Fruit fly (Drosophila melanogaster) whole organism, embryonic: ENCODE data around the gene Cpr67Fa2.

ENCODE experiments used
- Aef1 ChIP-seq: fragments of 200-800 bp; sonication (Bioruptor generic); IDR thresholded peaks from 3 replicates; pipeline ENCODE4 v1.3.6; 2022; ENCODE audit warnings: missing biosample characterization, missing genetic modification characterization
- CG10267 ChIP-seq: fragments of 200-800 bp; sonication (Bioruptor generic); optimal IDR thresholded peaks from 2 replicates; lab custom pipeline; 2018; ENCODE audit warnings: missing biosample characterization, mild to moderate bottlenecking, missing genetic modification characterization, moderate library complexity
- CG10321 ChIP-seq: fragments of 200-800 bp; sonication (Bioruptor generic); IDR thresholded peaks from 2 replicates; pipeline ENCODE4 v1.3.6; 2022; ENCODE audit warnings: missing biosample characterization, missing genetic modification characterization
- CG10959 ChIP-seq: fragments of 200-800 bp; sonication (Bioruptor generic); IDR thresholded peaks from 2 replicates; pipeline ENCODE4 v1.3.6; 2022; ENCODE audit warnings: missing biosample characterization, missing genetic modification characterization
- CG11247 ChIP-seq: fragments of 200-800 bp; sonication (Bioruptor generic); IDR thresholded peaks from 2 replicates; pipeline ENCODE4 v1.3.6; 2022; ENCODE audit warnings: missing biosample characterization, missing genetic modification characterization
- CG11398 ChIP-seq: fragments of 200-800 bp; sonication (Bioruptor generic); optimal IDR thresholded peaks from 2 replicates; lab custom pipeline; 2016; ENCODE audit warnings: missing biosample characterization, missing genetic modification characterization
- CG11695 ChIP-seq: fragments of 200-800 bp; sonication (Bioruptor generic); IDR thresholded peaks from 3 replicates; pipeline ENCODE4 v1.3.6; 2022; ENCODE audit warnings: missing biosample characterization, missing genetic modification characterization
- CG15514 ChIP-seq: fragments of 200-800 bp; sonication (Bioruptor generic); optimal IDR thresholded peaks from 3 replicates; lab custom pipeline; 2017; ENCODE audit warnings: missing biosample characterization, missing genetic modification characterization, mild to moderate bottlenecking, moderate library complexity, missing genetic modification reagents
- CG18599 ChIP-seq: fragments of 200-800 bp; sonication (Bioruptor generic); optimal IDR thresholded peaks from 3 replicates; lab custom pipeline; 2017; ENCODE audit warnings: missing biosample characterization, missing genetic modification characterization, mild to moderate bottlenecking, moderate library complexity, missing genetic modification reagents
- CG3726 ChIP-seq: fragments of 200-800 bp; sonication (Bioruptor generic); IDR thresholded peaks from 3 replicates; pipeline ENCODE4, ENCODE4 v1.3.6; 2022; ENCODE audit warnings: missing biosample characterization, missing genetic modification characterization
- CG43689 ChIP-seq: fragments of 200-800 bp; sonication (Bioruptor generic); IDR thresholded peaks from 2 replicates; pipeline ENCODE4 v1.3.6; 2022; ENCODE audit warnings: missing biosample characterization, missing genetic modification characterization
- CG7271 ChIP-seq: fragments of 200-800 bp; sonication (Bioruptor generic); optimal IDR thresholded peaks from 2 replicates; lab custom pipeline; 2018; ENCODE audit warnings: missing biosample characterization, mild to moderate bottlenecking, missing genetic modification characterization, moderate library complexity
- CG7372 ChIP-seq: fragments of 200-800 bp; sonication (Bioruptor generic); IDR thresholded peaks from 2 replicates; pipeline ENCODE4 v1.3.6; 2022; ENCODE audit warnings: missing biosample characterization, missing genetic modification characterization
- CG8478 ChIP-seq: fragments of >200 bp; optimal IDR thresholded peaks from 2 replicates; lab custom pipeline; 2018
- CG9876 ChIP-seq: fragments of 200-800 bp; sonication (Bioruptor generic); optimal IDR thresholded peaks from 2 replicates; lab custom pipeline; 2016; ENCODE audit warnings: missing biosample characterization, missing genetic modification characterization
- CrebB ChIP-seq: fragments of 200-800 bp; sonication (Bioruptor generic); optimal IDR thresholded peaks from 3 replicates; lab custom pipeline; 2018; ENCODE audit warnings: missing biosample characterization, mild to moderate bottlenecking, missing genetic modification characterization
- Doc3 ChIP-seq: fragments of 200-800 bp; sonication (Bioruptor generic); IDR thresholded peaks from 3 replicates; pipeline ENCODE4 v1.3.6; 2022; ENCODE audit warnings: missing biosample characterization, missing genetic modification characterization; ENCODE audit not compliant: partially characterized antibody
- HLH3B ChIP-seq: fragments of 200-800 bp; sonication (Bioruptor generic); IDR thresholded peaks from 2 replicates; pipeline ENCODE4 v1.3.6; 2022; ENCODE audit warnings: missing biosample characterization, missing genetic modification characterization
- Hr78 ChIP-seq, 2 experiments: fragments of 200-800 bp in 1 of 2; fragments of >200 bp in 1 of 2; sonication (Bioruptor generic) in 1 of 2; optimal IDR thresholded peaks; 2 replicates each; lab custom pipeline; 2017 to 2019; ENCODE audit warnings: missing biosample characterization in 2 of 2, missing genetic modification characterization in 2 of 2, mild to moderate bottlenecking in 1 of 2, moderate library complexity in 1 of 2
- Myb ChIP-seq: fragments of 200-800 bp; sonication (Bioruptor generic); optimal IDR thresholded peaks from 2 replicates; lab custom pipeline; 2016; ENCODE audit warnings: missing biosample characterization, missing genetic modification characterization
- NC2β ChIP-seq: fragments of 200-800 bp; sonication (Bioruptor generic); optimal IDR thresholded peaks from 2 replicates; lab custom pipeline; 2016; ENCODE audit warnings: missing biosample characterization, missing genetic modification characterization
- NK7.1 ChIP-seq: fragments of 200-800 bp; sonication (Bioruptor generic); optimal IDR thresholded peaks from 3 replicates; lab custom pipeline; 2016; ENCODE audit warnings: missing biosample characterization, missing genetic modification characterization
- Oaz ChIP-seq: fragments of 200-800 bp; sonication (Bioruptor generic); IDR thresholded peaks from 2 replicates; pipeline ENCODE4 v1.3.6; 2022; ENCODE audit warnings: missing biosample characterization, missing genetic modification characterization
- Sry-δ ChIP-seq: fragments of 200-800 bp; sonication (Bioruptor generic); optimal IDR thresholded peaks from 2 replicates; lab custom pipeline; 2016; ENCODE audit warnings: missing biosample characterization, missing genetic modification characterization
- TFAM ChIP-seq: fragments of 200-800 bp; sonication (Bioruptor generic); optimal IDR thresholded peaks from 2 replicates; lab custom pipeline; 2017; ENCODE audit warnings: missing biosample characterization, missing genetic modification characterization, inconsistent platforms
- Xbp1 ChIP-seq: fragments of 200-800 bp; sonication (Bioruptor generic); optimal IDR thresholded peaks from 3 replicates; lab custom pipeline; 2016; ENCODE audit warnings: missing biosample characterization, mild to moderate bottlenecking, missing genetic modification characterization
- ato ChIP-seq: fragments of 200-800 bp; sonication (Bioruptor generic); IDR thresholded peaks from 2 replicates; pipeline ENCODE4 v1.3.6; 2022; ENCODE audit warnings: missing biosample characterization, missing genetic modification characterization; ENCODE audit not compliant: partially characterized antibody
- bowl ChIP-seq: fragments of 200-800 bp; sonication (Bioruptor generic); IDR thresholded peaks from 2 replicates; pipeline ENCODE4 v1.3.6; 2022; ENCODE audit warnings: missing biosample characterization, missing genetic modification characterization
- caup ChIP-seq: fragments of 200-800 bp; sonication (Bioruptor generic); optimal IDR thresholded peaks from 3 replicates; lab custom pipeline; 2017; ENCODE audit warnings: missing biosample characterization, mild to moderate bottlenecking, missing genetic modification characterization, moderate library complexity; ENCODE audit not compliant: severe bottlenecking
- chm ChIP-seq: fragments of 200-800 bp; sonication (Bioruptor generic); IDR thresholded peaks from 2 replicates; pipeline ENCODE4 v1.3.6; 2022; ENCODE audit warnings: missing biosample characterization, missing genetic modification characterization
- ci ChIP-seq: fragments of 200-800 bp; sonication (Bioruptor generic); IDR thresholded peaks from 3 replicates; pipeline ENCODE4 v1.3.6; 2022; ENCODE audit warnings: missing biosample characterization, missing genetic modification characterization
- corto ChIP-seq: fragments of 200-800 bp; sonication (Bioruptor generic); optimal IDR thresholded peaks from 2 replicates; lab custom pipeline; 2016; ENCODE audit warnings: missing biosample characterization, mild to moderate bottlenecking, missing genetic modification characterization, moderate library complexity
- dmrt99B ChIP-seq: fragments of 200-800 bp; sonication (Bioruptor generic); optimal IDR thresholded peaks from 2 replicates; lab custom pipeline; 2018; ENCODE audit warnings: missing biosample characterization, mild to moderate bottlenecking, missing genetic modification characterization, moderate library complexity
- en ChIP-seq: fragments of 200-800 bp; sonication (Bioruptor generic); optimal IDR thresholded peaks from 2 replicates; lab custom pipeline; 2016; ENCODE audit warnings: missing biosample characterization, missing genetic modification characterization
- her ChIP-seq: fragments of 200-800 bp; sonication (Bioruptor generic); optimal IDR thresholded peaks from 2 replicates; lab custom pipeline; 2016; ENCODE audit warnings: missing biosample characterization, missing genetic modification characterization
- hkb ChIP-seq, 2 experiments: fragments of 200-800 bp in 1 of 2; fragments of >200 bp in 1 of 2; sonication (Bioruptor generic) in 1 of 2; IDR thresholded peaks in 1 of 2; optimal IDR thresholded peaks in 1 of 2; 2 replicates each; pipeline versions ENCODE4 v1.3.6 to Lab custom; 2017 to 2022; ENCODE audit warnings: missing biosample characterization in 1 of 2, missing genetic modification characterization in 1 of 2
- ind ChIP-seq: fragments of 200-800 bp; sonication (Bioruptor generic); optimal IDR thresholded peaks from 3 replicates; lab custom pipeline; 2016; ENCODE audit warnings: missing biosample characterization, missing genetic modification characterization
- inv ChIP-seq: fragments of 200-800 bp; sonication (Bioruptor generic); IDR thresholded peaks from 2 replicates; pipeline ENCODE4 v1.3.6; 2022; ENCODE audit warnings: missing biosample characterization, missing genetic modification characterization; ENCODE audit not compliant: partially characterized antibody
- kah ChIP-seq: fragments of 200-800 bp; sonication (Bioruptor generic); optimal IDR thresholded peaks from 2 replicates; lab custom pipeline; 2018; ENCODE audit warnings: missing biosample characterization, mild to moderate bottlenecking, missing genetic modification characterization
- ken ChIP-seq: fragments of 200-800 bp; sonication (Bioruptor generic); IDR thresholded peaks from 3 replicates; pipeline ENCODE4 v1.3.6; 2022; ENCODE audit warnings: missing biosample characterization, missing genetic modification characterization
- knrl ChIP-seq: fragments of 200-800 bp; sonication (Bioruptor generic); IDR thresholded peaks from 3 replicates; pipeline ENCODE4 v1.3.6; 2022; ENCODE audit warnings: missing biosample characterization, missing genetic modification characterization; ENCODE audit not compliant: partially characterized antibody
- odd ChIP-seq: fragments of 200-800 bp; sonication (Bioruptor generic); optimal IDR thresholded peaks from 2 replicates; lab custom pipeline; 2017; ENCODE audit warnings: missing biosample characterization, mild to moderate bottlenecking, missing genetic modification characterization
- onecut ChIP-seq: fragments of 200-800 bp; sonication (Bioruptor generic); IDR thresholded peaks from 2 replicates; pipeline ENCODE4 v1.3.6; 2022; ENCODE audit warnings: missing biosample characterization, missing genetic modification characterization
- sens ChIP-seq: fragments of 200-800 bp; sonication (Bioruptor generic); peaks from one replicate; lab custom pipeline; 2016; ENCODE audit warnings: missing biosample characterization, missing genetic modification characterization
- shn ChIP-seq: fragments of 200-800 bp; sonication (Bioruptor generic); optimal IDR thresholded peaks from 3 replicates; lab custom pipeline; 2016; ENCODE audit warnings: missing biosample characterization, missing genetic modification characterization
- so ChIP-seq: fragments of 200-800 bp; sonication (Bioruptor generic); IDR thresholded peaks from 3 replicates; pipeline ENCODE4 v1.3.6; 2022; ENCODE audit warnings: missing biosample characterization, missing genetic modification characterization
- stc ChIP-seq: fragments of 200-800 bp; sonication (Bioruptor generic); IDR thresholded peaks from 2 replicates; pipeline ENCODE4 v1.3.6; 2022; ENCODE audit warnings: missing biosample characterization, missing genetic modification characterization
- tgo ChIP-seq: fragments of 200-800 bp; sonication (Bioruptor generic); IDR thresholded peaks from 3 replicates; pipeline ENCODE4 v1.3.6; 2022; ENCODE audit warnings: missing biosample characterization, missing genetic modification characterization
- tll ChIP-seq, 2 experiments: fragments of 200-800 bp in 1 of 2; fragments of >200 bp in 1 of 2; sonication (Bioruptor generic) in 1 of 2; optimal IDR thresholded peaks; 2 replicates each; lab custom pipeline; 2017 to 2019; ENCODE audit warnings: missing biosample characterization in 2 of 2, missing genetic modification characterization in 2 of 2, mild to moderate bottlenecking in 1 of 2, moderate library complexity in 1 of 2
- toy ChIP-seq: fragments of 200-800 bp; sonication (Bioruptor generic); IDR thresholded peaks from 2 replicates; pipeline ENCODE4 v1.3.6; 2022; ENCODE audit warnings: missing biosample characterization, missing genetic modification characterization

Gene Cpr67Fa2

DNA sequence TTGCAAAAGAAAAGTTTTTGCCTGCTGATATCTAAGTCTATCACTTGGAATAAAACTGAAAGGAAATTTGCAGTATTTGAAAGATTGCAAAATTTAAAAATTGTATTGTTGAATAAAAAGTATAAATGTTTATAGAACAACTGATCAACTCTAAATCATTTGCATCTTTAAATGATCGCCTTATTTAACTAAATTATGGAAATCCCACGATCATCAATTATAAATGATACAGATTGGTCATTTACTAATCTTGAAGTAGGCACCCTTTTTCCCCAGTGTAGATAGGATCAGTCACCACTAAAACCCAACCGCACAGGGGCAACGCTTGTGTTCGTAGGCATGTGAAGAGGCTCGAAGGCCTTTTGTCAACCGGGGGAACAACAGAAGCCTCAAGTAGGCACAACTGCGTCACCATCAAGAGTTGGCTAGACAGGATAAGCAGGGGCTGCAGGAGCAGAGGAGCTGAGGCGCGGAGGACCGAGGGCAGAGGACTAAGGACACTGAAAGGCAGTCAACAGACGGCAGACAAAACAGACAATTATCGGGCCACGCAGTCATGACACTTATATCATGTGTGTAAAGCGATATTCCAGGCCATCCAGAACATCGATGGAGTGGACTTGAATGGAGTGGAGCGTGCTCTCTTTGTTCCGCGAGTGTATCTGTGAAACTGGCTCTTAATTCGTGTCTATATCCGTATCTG lies 43.6 kb upstream of the Cpr67Fa2 start (continued):
- TF ChIP-seq CG11398 (GFP tag; lab: Kevin White, UChicago) (no peak), en (GFP tag; lab: Kevin White, UChicago) (no peak), CG7271 (tag; lab: Kevin White, UChicago) (no peak), onecut (GFP tag; lab: Robert Waterston, UW) (no peak), shn (GFP tag; lab: Kevin White, UChicago) (peak; percentile 19), tgo (no peak), Myb (GFP tag; lab: Kevin White, UChicago) (no peak), ci (GFP tag; lab: Robert Waterston, UW) (no peak), CG3726 (GFP tag; lab: Robert Waterston, UW) (0 out of 3 replicates have a peak, but pooled peaks have one; percentile 7), Doc3 (GFP tag; lab: Robert Waterston, UW) (no peak), Xbp1 (GFP tag; lab: Kevin White, UChicago) (peak; percentile 33), corto (GFP tag; lab: Kevin White, UChicago) (no peak), CG11695 (GFP tag; lab: Robert Waterston, UW) (no peak), Sry-δ (GFP tag; lab: Kevin White, UChicago) (no peak), odd (no peak), HLH3B (GFP tag; lab: Robert Waterston, UW) (no peak), NC2β (GFP tag; lab: Kevin White, UChicago) (no peak), CG7372 (GFP tag; lab: Robert Waterston, UW) (no peak), CG10267 (tag; lab: Kevin White, UChicago) (peak; percentile 71), CG11247 (no peak), sens (GFP tag; lab: Kevin White, UChicago) (peak; percentile 86), CG18599 (no peak), so (GFP tag; lab: Robert Waterston, UW) (no peak), inv (no peak), Aef1 (GFP tag; lab: Robert Waterston, UW) (no peak), dmrt99B (tag; lab: Kevin White, UChicago) (peak; percentile 5), CG10321 (GFP tag; lab: Robert Waterston, UW) (no peak), NK7.1 (GFP tag; lab: Kevin White, UChicago) (no peak), CG15514 (no peak), bowl (no peak), hkb (optimal IDR thresholded peaks at IDR 0.05; lab: Kevin White, UChicago) (no peak), hkb (GFP tag; IDR thresholded peaks at IDR 0.05; lab: Robert Waterston, UW) (no peak), stc (GFP tag; lab: Robert Waterston, UW) (no peak), her (GFP tag; lab: Kevin White, UChicago) (no peak), CG43689 (GFP tag; lab: Robert Waterston, UW) (no peak; the same call in 1 of the 2 replicates), CrebB (tag; lab: Kevin White, UChicago) (no peak), Hr78 (GFP tag; optimal IDR thresholded peaks at IDR 0.05; lab: Kevin White, UChicago) (no peak), ken (GFP tag; lab: Robert Waterston, UW) (no peak), CG8478 (lab: Kevin White, UChicago) (no peak), caup (GFP tag; lab: Kevin White, UChicago) (no peak), CG10959 (GFP tag; lab: Robert Waterston, UW) (peak; percentile 71), kah (GFP tag; lab: Kevin White, UChicago) (no peak), CG9876 (GFP tag; lab: Kevin White, UChicago) (no peak), knrl (GFP tag; lab: Robert Waterston, UW) (no peak), chm (GFP tag; lab: Robert Waterston, UW) (no peak), ato (GFP tag; lab: Robert Waterston, UW) (no peak), tll (GFP tag; optimal IDR thresholded peaks at IDR 0.05; lab: Kevin White, UChicago) (no peak), toy (no peak), TFAM (GFP tag; lab: Kevin White, UChicago) (no peak), Oaz (no peak), ind (GFP tag; lab: Kevin White, UChicago) (no peak)
